Worm (Caenorhabditis elegans) whole organism, early embryonic: ENCODE data around the gene marc-1.

Experiments
- B0310.2 ChIP-seq: sonication (generic microtip); optimal IDR thresholded peaks from 2 replicates; lab custom pipeline; 2016; ENCODE audit warnings: mild to moderate bottlenecking, missing genetic modification characterization, missing compliant biosample characterization
- F13C5.2 ChIP-seq: sonication (generic microtip); optimal IDR thresholded peaks from 2 replicates; lab custom pipeline; 2017; ENCODE audit warnings: mild to moderate bottlenecking, missing genetic modification characterization, inconsistent platforms, missing compliant biosample characterization
- aly-1 ChIP-seq: sonication (generic microtip); optimal IDR thresholded peaks from 2 replicates; lab custom pipeline; 2016; ENCODE audit warnings: missing genetic modification characterization, missing compliant biosample characterization
- ama-1 ChIP-seq: fragments of 150-350 bp; optimal IDR thresholded peaks from 2 replicates; lab custom pipeline; 2014
- ceh-13 ChIP-seq: fragments of 200-800 bp; sonication (Bioruptor generic); optimal IDR thresholded peaks from 2 replicates; lab custom pipeline; 2018; ENCODE audit warnings: mild to moderate bottlenecking, missing genetic modification characterization, missing compliant biosample characterization
- ceh-36 ChIP-seq: sonication (generic microtip); optimal IDR thresholded peaks from 2 replicates; lab custom pipeline; 2016; ENCODE audit warnings: missing genetic modification characterization, inconsistent platforms, missing compliant biosample characterization
- ets-7 ChIP-seq: sonication (generic microtip); optimal IDR thresholded peaks from 2 replicates; lab custom pipeline; 2016; ENCODE audit warnings: missing genotype, missing genetic modification characterization, missing compliant biosample characterization
- flt-1 ChIP-seq: fragments of 200-800 bp; sonication (Bioruptor generic); IDR thresholded peaks from 2 replicates; pipeline ENCODE4 v1.3.6; 2022; ENCODE audit warnings: missing genetic modification characterization, missing compliant biosample characterization
- hmbx-1 ChIP-seq: sonication (generic microtip); optimal IDR thresholded peaks from 2 replicates; lab custom pipeline; 2016; ENCODE audit warnings: mild to moderate bottlenecking, missing genetic modification characterization, missing compliant biosample characterization
- hmg-4 ChIP-seq: fragments of 200-800 bp; sonication (Bioruptor generic); optimal IDR thresholded peaks from 2 replicates; lab custom pipeline; 2018; ENCODE audit warnings: mild to moderate bottlenecking, missing genetic modification characterization, missing compliant biosample characterization
- hnd-1 ChIP-seq: sonication (generic microtip); optimal IDR thresholded peaks from 2 replicates; lab custom pipeline; 2016; ENCODE audit warnings: missing genetic modification characterization, missing compliant biosample characterization
- pes-1 ChIP-seq: fragments of 200-800 bp; sonication (Bioruptor generic); IDR thresholded peaks from 2 replicates; pipeline ENCODE4 v1.3.6; 2022; ENCODE audit warnings: missing genetic modification reagents, missing genetic modification characterization, missing compliant biosample characterization
- scrt-1 ChIP-seq: fragments of 200-800 bp; sonication (Bioruptor generic); IDR thresholded peaks from 2 replicates; pipeline ENCODE4 v1.3.6; 2022; ENCODE audit warnings: missing genetic modification characterization, missing compliant biosample characterization
- sea-1 ChIP-seq: fragments of 200-800 bp; sonication (Bioruptor generic); conservative IDR thresholded peaks from 2 replicates; pipeline ENCODE4 v1.3.6; 2022; ENCODE audit warnings: missing genetic modification characterization, missing compliant biosample characterization
- tbx-11 ChIP-seq: fragments of 200-800 bp; sonication (Bioruptor generic); IDR thresholded peaks from 2 replicates; pipeline ENCODE4 v1.3.6; 2022; ENCODE audit warnings: missing genetic modification characterization, missing compliant biosample characterization
- tbx-37 ChIP-seq: fragments of 200-800 bp; sonication (Bioruptor generic); conservative IDR thresholded peaks from 2 replicates; pipeline ENCODE4 v1.3.6; 2022; ENCODE audit warnings: missing genetic modification reagents, missing genetic modification characterization, missing compliant biosample characterization
- tra-4 ChIP-seq: sonication (generic microtip); optimal IDR thresholded peaks from 2 replicates; lab custom pipeline; 2017; ENCODE audit warnings: missing genetic modification characterization, missing compliant biosample characterization

The marc-1 gene

ce11 chrV:9763759-9764158, 24.3 kb downstream of the marc-1 start:
- TF ChIP-seq pes-1 (no peak), ceh-13 (no peak), hmg-4 (GFP tag; lab: Kevin White, UChicago) (no peak)

ce11 chrV:9764552-9764951, 25.1 kb downstream of the marc-1 start:
- TF ChIP-seq ama-1 (lab: Kevin White, UChicago): no peak
- TF ChIP-seq hmbx-1 (tag; lab: Kevin White, UChicago): no peak
- TF ChIP-seq F13C5.2 (tag; lab: Kevin White, UChicago): no peak
- TF ChIP-seq flt-1 (GFP tag; lab: Robert Waterston, UW): no peak
- no peak for TF ChIP-seq tbx-11 (GFP tag; lab: Robert Waterston, UW)
- no peak for TF ChIP-seq B0310.2 (tag; lab: Kevin White, UChicago)
- no peak for TF ChIP-seq sea-1 (GFP tag; lab: Robert Waterston, UW)
- TF ChIP-seq tbx-37 (GFP tag; lab: Robert Waterston, UW): no peak
- no peak for TF ChIP-seq ceh-13
- no peak for TF ChIP-seq tra-4
- TF ChIP-seq aly-1 (tag; lab: Kevin White, UChicago): no peak
- TF ChIP-seq ets-7 (tag; lab: Kevin White, UChicago): no peak
- TF ChIP-seq ceh-36 (tag; lab: Kevin White, UChicago): no peak
- no peak for TF ChIP-seq pes-1

DNA sequence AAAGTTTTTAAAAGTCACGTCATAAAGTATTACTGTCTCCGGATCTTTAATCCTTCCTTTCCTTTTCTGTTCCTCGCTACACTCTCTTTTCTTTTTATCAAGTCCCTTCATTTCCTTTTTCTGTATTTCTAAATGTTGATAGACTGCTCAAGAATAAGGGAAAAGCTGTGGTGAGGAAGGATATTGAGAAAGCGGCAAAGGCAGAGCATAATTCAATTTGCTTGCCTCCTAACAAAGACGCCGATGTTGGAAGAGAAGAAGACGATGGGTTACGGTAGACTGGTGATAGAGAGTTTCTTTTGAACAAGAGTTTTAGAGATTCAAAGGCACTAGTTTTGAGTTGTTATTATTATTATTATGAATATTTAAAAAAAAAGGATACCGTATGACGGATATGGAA, 26.1 kb downstream of the marc-1 start:
- TF ChIP-seq hmbx-1 (tag; lab: Kevin White, UChicago): no peak
- no peak for TF ChIP-seq tra-4
- TF ChIP-seq ceh-13: no peak
- no peak for TF ChIP-seq ama-1 (lab: Kevin White, UChicago)
- TF ChIP-seq sea-1 (GFP tag; lab: Robert Waterston, UW): no peak
- no peak for TF ChIP-seq hmg-4 (GFP tag; lab: Kevin White, UChicago)
- no peak for TF ChIP-seq aly-1 (tag; lab: Kevin White, UChicago)

- TF ChIP-seq hmg-4 (GFP tag; lab: Kevin White, UChicago) (no peak), scrt-1 (GFP tag; lab: Robert Waterston, UW) (no peak), hmbx-1 (tag; lab: Kevin White, UChicago) (no peak), sea-1 (GFP tag; lab: Robert Waterston, UW) (no peak), tra-4 (no peak), aly-1 (tag; lab: Kevin White, UChicago) (no peak), ets-7 (tag; lab: Kevin White, UChicago) (no peak), ceh-13 (no peak), B0310.2 (tag; lab: Kevin White, UChicago) (no peak)
These were observed 28.4 kb downstream of the marc-1 start for ce11 chrV:9767941-9768340.

- TF ChIP-seq hnd-1 (tag; lab: Kevin White, UChicago) (no peak), tbx-11 (GFP tag; lab: Robert Waterston, UW) (no peak), ceh-36 (tag; lab: Kevin White, UChicago) (no peak), ama-1 (lab: Kevin White, UChicago) (no peak), ceh-13 (no peak), sea-1 (GFP tag; lab: Robert Waterston, UW) (no peak), hmbx-1 (tag; lab: Kevin White, UChicago) (no peak), hmg-4 (GFP tag; lab: Kevin White, UChicago) (no peak), F13C5.2 (tag; lab: Kevin White, UChicago) (no peak), tbx-37 (GFP tag; lab: Robert Waterston, UW) (no peak)
These were observed 29.6 kb downstream of the marc-1 start, which contains the start of gene unc-42 for ce11 chrV:9768828-9769778. Gene unc-42 (minus strand): TSS chrV:9769391.

DNA sequence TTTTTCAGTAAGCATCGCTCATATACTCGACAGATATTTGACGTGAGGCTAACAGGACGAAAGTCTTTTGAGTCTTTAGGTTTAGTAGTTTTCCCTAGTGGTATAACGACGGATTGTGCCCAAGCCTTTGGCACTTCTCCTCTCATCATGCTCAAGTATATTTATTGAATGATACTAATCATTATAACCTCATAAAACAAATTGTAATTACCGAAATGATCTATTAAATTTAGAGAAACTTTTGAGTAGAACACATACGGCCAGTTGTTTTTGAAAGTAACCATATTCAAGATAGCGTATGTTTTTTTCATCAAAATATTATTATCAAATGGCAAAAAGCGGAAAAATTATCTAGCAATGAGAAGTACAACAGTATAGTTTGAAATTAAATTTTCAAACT, 31.8 kb downstream of the marc-1 start:
- TF ChIP-seq ama-1 (lab: Kevin White, UChicago): no peak
- no peak for TF ChIP-seq hmbx-1 (tag; lab: Kevin White, UChicago)
- TF ChIP-seq tbx-37 (GFP tag; lab: Robert Waterston, UW): no peak

ce11 chrV:9771970-9772369, 32.5 kb downstream of the marc-1 start, which contains the start of gene F46B6.2:
Gene F46B6.2 (plus strand): TSS chrV:9772285.
- TF ChIP-seq ceh-13 (no peak), ceh-36 (tag; lab: Kevin White, UChicago) (no peak), scrt-1 (GFP tag; lab: Robert Waterston, UW) (no peak), sea-1 (GFP tag; lab: Robert Waterston, UW) (no peak), B0310.2 (tag; lab: Kevin White, UChicago) (no peak), ets-7 (tag; lab: Kevin White, UChicago) (no peak), ama-1 (lab: Kevin White, UChicago) (no peak), hmg-4 (GFP tag; lab: Kevin White, UChicago) (no peak)

- no peak for TF ChIP-seq aly-1 (tag; lab: Kevin White, UChicago)
- no peak for TF ChIP-seq ceh-13
- TF ChIP-seq scrt-1 (GFP tag; lab: Robert Waterston, UW): no peak
- TF ChIP-seq flt-1 (GFP tag; lab: Robert Waterston, UW): no peak
- no peak for TF ChIP-seq tra-4
- no peak for TF ChIP-seq ceh-36 (tag; lab: Kevin White, UChicago)
- TF ChIP-seq ets-7 (tag; lab: Kevin White, UChicago): no peak
- TF ChIP-seq pes-1: no peak
- no peak for TF ChIP-seq tbx-11 (GFP tag; lab: Robert Waterston, UW)
- no peak for TF ChIP-seq sea-1 (GFP tag; lab: Robert Waterston, UW)
- TF ChIP-seq hmg-4 (GFP tag; lab: Kevin White, UChicago): no peak
- no peak for TF ChIP-seq F13C5.2 (tag; lab: Kevin White, UChicago)
- no peak for TF ChIP-seq ama-1 (lab: Kevin White, UChicago)
These were observed 36.2 kb downstream of the marc-1 start, which contains the start of gene F46B6.12 for ce11 chrV:9775734-9776133. Gene F46B6.12 (minus strand): TSS chrV:9775834.
